Fruit fly (Drosophila melanogaster) whole organism, wandering third instar larva: ENCODE data around the gene CG14357.

Source experiments
- Abd-B ChIP-seq: fragments of >200 bp; optimal IDR thresholded peaks from 2 replicates; lab custom pipeline; 2017; ENCODE audit warnings: missing biosample characterization, missing genetic modification characterization
- CG32264 ChIP-seq: fragments of 200-800 bp; sonication (Bioruptor generic); optimal IDR thresholded peaks from 2 replicates; lab custom pipeline; 2016; ENCODE audit warnings: missing biosample characterization, missing genetic modification characterization
- CG9705 ChIP-seq: fragments of 200-800 bp; sonication (Bioruptor generic); optimal IDR thresholded peaks from 2 replicates; lab custom pipeline; 2018; ENCODE audit warnings: missing biosample characterization, mild to moderate bottlenecking, missing genetic modification characterization
- CrebA ChIP-seq: fragments of 200-800 bp; sonication (Bioruptor generic); optimal IDR thresholded peaks from 2 replicates; lab custom pipeline; 2016; ENCODE audit warnings: missing biosample characterization, mild to moderate bottlenecking, missing genetic modification characterization, borderline replicate concordance
- Dfd ChIP-seq: fragments of >200 bp; optimal IDR thresholded peaks from 2 replicates; lab custom pipeline; 2017; ENCODE audit warnings: missing biosample characterization, missing genetic modification characterization
- Dif ChIP-seq: fragments of 200-275, 200-300 bp; sonication (Bioruptor generic); optimal IDR thresholded peaks from 2 replicates; lab custom pipeline; 2018; ENCODE audit warnings: missing biosample characterization, missing genetic modification characterization; ENCODE audit not compliant: partially characterized antibody
- GATAd ChIP-seq: sonication (Bioruptor generic); optimal IDR thresholded peaks from 2 replicates; lab custom pipeline; 2016; ENCODE audit warnings: missing biosample characterization, missing genetic modification characterization
- Hnf4 ChIP-seq: fragments of 200-800 bp; sonication (Bioruptor generic); optimal IDR thresholded peaks from 2 replicates; lab custom pipeline; 2016; ENCODE audit warnings: missing biosample characterization, mild to moderate bottlenecking, missing genetic modification characterization
- Hr78 ChIP-seq: fragments of >200 bp; optimal IDR thresholded peaks from 2 replicates; lab custom pipeline; 2017; ENCODE audit warnings: missing biosample characterization, missing genetic modification characterization
- Hr83 ChIP-seq: fragments of 200-300 bp; sonication (Bioruptor generic); optimal IDR thresholded peaks from 2 replicates; lab custom pipeline; 2016; ENCODE audit warnings: missing biosample characterization, mild to moderate bottlenecking, missing genetic modification characterization, moderate library complexity; ENCODE audit not compliant: poor library complexity, severe bottlenecking
- Jra ChIP-seq: sonication (Bioruptor generic); optimal IDR thresholded peaks from 2 replicates; lab custom pipeline; 2016; ENCODE audit warnings: missing biosample characterization, missing genetic modification characterization
- Myc ChIP-seq: fragments of >200 bp; optimal IDR thresholded peaks from 2 replicates; lab custom pipeline; 2017
- N ChIP-seq: fragments of >200 bp; optimal IDR thresholded peaks from 2 replicates; lab custom pipeline; 2018; ENCODE audit warnings: missing biosample characterization, missing external identifiers, missing genetic modification characterization
- OdsH ChIP-seq: fragments of 200-800 bp; sonication (Bioruptor generic); optimal IDR thresholded peaks from 2 replicates; lab custom pipeline; 2016; ENCODE audit warnings: missing biosample characterization, mild to moderate bottlenecking, missing genetic modification characterization
- Rel ChIP-seq, 2 experiments: fragments of 200-800 bp; sonication (Bioruptor generic) in 1 of 2; optimal IDR thresholded peaks; 2 replicates in 1 of 2; 3 replicates in 1 of 2; lab custom pipeline; 2016 to 2019; ENCODE audit warnings: mild to moderate bottlenecking in 2 of 2, missing biosample characterization in 2 of 2, missing genetic modification characterization in 2 of 2, moderate library complexity in 1 of 2
- Vsx2 ChIP-seq: fragments of 200-300, 225-300 bp; sonication (Bioruptor generic); optimal IDR thresholded peaks from 2 replicates; lab custom pipeline; 2018; ENCODE audit warnings: missing biosample characterization, missing genetic modification characterization; ENCODE audit not compliant: partially characterized antibody
- br ChIP-seq: fragments of 200-800 bp; sonication (Bioruptor generic); optimal IDR thresholded peaks from 2 replicates; lab custom pipeline; 2016; ENCODE audit warnings: missing biosample characterization, missing genetic modification characterization
- brk ChIP-seq: fragments of 200-800 bp; sonication (Bioruptor generic); optimal IDR thresholded peaks from 2 replicates; lab custom pipeline; 2016; ENCODE audit warnings: missing biosample characterization, mild to moderate bottlenecking, missing genetic modification characterization
- dmrt93B ChIP-seq: fragments of 200-800 bp; sonication (Bioruptor generic); optimal IDR thresholded peaks from 2 replicates; lab custom pipeline; 2018; ENCODE audit warnings: missing biosample characterization, mild to moderate bottlenecking, missing genetic modification characterization
- dsf ChIP-seq: sonication (Bioruptor generic); optimal IDR thresholded peaks from 2 replicates; lab custom pipeline; 2016; ENCODE audit warnings: missing biosample characterization, missing genetic modification characterization, borderline replicate concordance
- ey ChIP-seq: fragments of 200-800 bp; sonication (Bioruptor generic); optimal IDR thresholded peaks from 2 replicates; lab custom pipeline; 2016; ENCODE audit warnings: missing biosample characterization, missing genetic modification characterization
- fru ChIP-seq: fragments of 200-800 bp; sonication (Bioruptor generic); optimal IDR thresholded peaks from 3 replicates; lab custom pipeline; 2016; ENCODE audit warnings: missing biosample characterization, mild to moderate bottlenecking, missing genetic modification characterization
- h ChIP-seq: fragments of 200-800 bp; sonication (Bioruptor generic); optimal IDR thresholded peaks from 3 replicates; lab custom pipeline; 2016; ENCODE audit warnings: missing biosample characterization, mild to moderate bottlenecking, missing genetic modification characterization
- jim ChIP-seq: fragments of 175-275, 200-325 bp; sonication (Bioruptor generic); optimal IDR thresholded peaks from 2 replicates; lab custom pipeline; 2016; ENCODE audit warnings: missing biosample characterization, mild to moderate bottlenecking, missing genetic modification characterization
- lola ChIP-seq: fragments of >200 bp; optimal IDR thresholded peaks from 2 replicates; lab custom pipeline; 2017; ENCODE audit warnings: missing biosample characterization, missing genetic modification characterization
- pan ChIP-seq: fragments of >200 bp; optimal IDR thresholded peaks from 2 replicates; lab custom pipeline; 2017
- psq ChIP-seq: fragments of 200-800 bp; sonication (Bioruptor generic); optimal IDR thresholded peaks from 3 replicates; lab custom pipeline; 2017; ENCODE audit warnings: missing biosample characterization, mild to moderate bottlenecking, missing genetic modification characterization, moderate library complexity
- sage ChIP-seq: fragments of 200-800 bp; sonication (Bioruptor generic); optimal IDR thresholded peaks from 2 replicates; lab custom pipeline; 2016; ENCODE audit warnings: missing biosample characterization, mild to moderate bottlenecking, missing genetic modification characterization
- sv ChIP-seq: fragments of 200-800 bp; sonication (Bioruptor generic); optimal IDR thresholded peaks from 3 replicates; lab custom pipeline; 2016; ENCODE audit warnings: missing biosample characterization, missing genetic modification characterization
- tai ChIP-seq: sonication (Bioruptor generic); optimal IDR thresholded peaks from 2 replicates; lab custom pipeline; 2016; ENCODE audit warnings: missing biosample characterization, missing genetic modification characterization
- usp ChIP-seq: fragments of >200 bp; optimal IDR thresholded peaks from 2 replicates; lab custom pipeline; 2017; ENCODE audit warnings: missing biosample characterization, missing genetic modification characterization
- woc ChIP-seq: sonication (Bioruptor generic); optimal IDR thresholded peaks from 2 replicates; lab custom pipeline; 2016; ENCODE audit warnings: missing biosample characterization, mild to moderate bottlenecking, missing genetic modification characterization

CG14357 gene

DNA sequence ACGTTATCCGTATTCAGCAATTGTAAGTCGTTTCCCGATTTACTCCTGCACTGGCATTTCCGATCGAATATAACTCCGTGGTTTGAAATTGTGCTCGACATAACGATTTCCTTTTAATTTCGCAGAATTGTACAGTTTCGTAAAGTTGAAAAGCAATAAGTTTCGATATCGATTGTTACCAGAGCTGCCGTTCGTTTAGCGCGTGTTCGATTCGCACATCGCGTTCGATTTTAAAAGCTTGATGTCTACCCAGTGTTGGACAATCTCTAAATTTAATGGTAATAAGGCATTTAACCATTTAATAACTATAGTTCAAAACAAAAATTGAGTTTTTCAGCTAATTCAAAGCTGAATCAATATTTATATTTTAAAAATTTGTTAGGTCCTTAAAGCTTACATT lies at the start of gene CG14357:
CG14357 (minus strand) TSS at position 101 of the 400 bp plus-strand sequence.
- no peak for TF ChIP-seq GATAd (GFP tag; lab: Kevin White, UChicago)
- TF ChIP-seq Jra: no peak
- no peak for TF ChIP-seq h (GFP tag; lab: Kevin White, UChicago)
- TF ChIP-seq usp (GFP tag; lab: Kevin White, UChicago): no peak
- TF ChIP-seq brk (GFP tag; lab: Kevin White, UChicago): no peak
- TF ChIP-seq br (GFP tag; lab: Kevin White, UChicago): no peak
- TF ChIP-seq Dfd (GFP tag; lab: Kevin White, UChicago): no peak
- TF ChIP-seq pan (lab: Kevin White, UChicago): no peak
- TF ChIP-seq Hr83 (GFP tag; lab: Kevin White, UChicago): no peak
- no peak for TF ChIP-seq CrebA (GFP tag; lab: Kevin White, UChicago)
- TF ChIP-seq fru (GFP tag; lab: Kevin White, UChicago): no peak
- TF ChIP-seq lola (GFP tag; lab: Kevin White, UChicago): no peak
- TF ChIP-seq OdsH: no peak
- no peak for TF ChIP-seq woc (GFP tag; lab: Kevin White, UChicago)
- no peak for TF ChIP-seq Myc (lab: Kevin White, UChicago)
- no peak for TF ChIP-seq Vsx2 (GFP tag; lab: Kevin White, UChicago)
- TF ChIP-seq sv: no peak
- no peak for TF ChIP-seq Abd-B
- TF ChIP-seq Dif: no peak
- TF ChIP-seq Hnf4 (GFP tag; lab: Kevin White, UChicago): no peak

dm6 chr3R:14160178-14160577 lies 48.2 kb upstream of the CG14357 start, which contains the start of gene CG31327:
Gene CG31327, minus strand, starts transcription at chr3R:14160278.
- TF ChIP-seq Dfd (GFP tag; lab: Kevin White, UChicago): no peak
- TF ChIP-seq brk (GFP tag; lab: Kevin White, UChicago): no peak
- no peak for TF ChIP-seq h (GFP tag; lab: Kevin White, UChicago)
- TF ChIP-seq psq: no peak
- no peak for TF ChIP-seq Hnf4 (GFP tag; lab: Kevin White, UChicago)
- no peak for TF ChIP-seq fru (GFP tag; lab: Kevin White, UChicago)
- TF ChIP-seq tai (GFP tag; lab: Kevin White, UChicago): no peak

DNA sequence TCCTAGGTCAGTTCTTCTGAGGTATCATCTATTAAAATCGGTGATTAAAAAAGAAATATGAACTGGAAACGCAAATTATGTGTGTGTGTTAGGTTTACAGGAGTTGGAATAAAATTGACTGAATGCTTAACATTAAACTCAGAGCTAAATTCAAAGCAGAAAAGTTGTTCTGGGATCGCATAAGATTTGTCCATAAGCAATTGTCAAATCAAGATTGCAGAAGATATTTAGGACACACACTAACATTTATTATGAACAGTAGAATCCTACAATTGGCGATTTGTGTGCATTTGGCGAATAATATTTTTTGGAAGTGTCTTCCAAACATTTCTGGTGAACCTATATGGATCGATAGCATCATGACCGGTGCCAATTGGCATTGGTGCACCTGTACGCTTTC lies 45.4 kb upstream of the CG14357 start, which contains the start of gene CG31533:
CG31533 (minus strand) TSS at position 101 of the 400 bp plus-strand sequence.
- TF ChIP-seq N (GFP tag; lab: Kevin White, UChicago) (no peak), psq (no peak), Hr83 (GFP tag; lab: Kevin White, UChicago) (no peak), dsf (GFP tag; lab: Kevin White, UChicago) (no peak), CG9705 (GFP tag; lab: Kevin White, UChicago) (no peak), sv (no peak), jim (GFP tag; lab: Kevin White, UChicago) (no peak), Hnf4 (GFP tag; lab: Kevin White, UChicago) (no peak), GATAd (GFP tag; lab: Kevin White, UChicago) (no peak), Rel (GFP tag; optimal IDR thresholded peaks at IDR 0.05; lab: Kevin White, UChicago) (no peak), Rel (tag; optimal IDR thresholded peaks at IDR 0.05; lab: Kevin White, UChicago) (no peak), woc (GFP tag; lab: Kevin White, UChicago) (no peak), dmrt93B (GFP tag; lab: Kevin White, UChicago) (no peak), CG32264 (GFP tag; lab: Kevin White, UChicago) (no peak), pan (lab: Kevin White, UChicago) (no peak), Hr78 (GFP tag; lab: Kevin White, UChicago) (no peak), Abd-B (no peak), tai (GFP tag; lab: Kevin White, UChicago) (no peak)

- TF ChIP-seq Jra: no peak
- TF ChIP-seq Hr83 (GFP tag; lab: Kevin White, UChicago): no peak
- no peak for TF ChIP-seq Abd-B
- TF ChIP-seq sv: no peak
- no peak for TF ChIP-seq sage
- no peak for TF ChIP-seq dmrt93B (GFP tag; lab: Kevin White, UChicago)
- TF ChIP-seq ey (GFP tag; lab: Kevin White, UChicago): no peak
- TF ChIP-seq CrebA (GFP tag; lab: Kevin White, UChicago): no peak
These were observed 42.4 kb upstream of the CG14357 start, which contains the start of gene CG44215 for dm6 chr3R:14154341-14154740. Gene CG44215, minus strand, starts transcription at chr3R:14154441.
